Worm (Caenorhabditis elegans) whole organism, early embryonic: ENCODE data around the gene M163.10.

Source experiments
- B0310.2 ChIP-seq: sonication (generic microtip); optimal IDR thresholded peaks from 2 replicates; lab custom pipeline; 2016; ENCODE audit warnings: mild to moderate bottlenecking, missing genetic modification characterization, missing compliant biosample characterization
- F13C5.2 ChIP-seq: sonication (generic microtip); optimal IDR thresholded peaks from 2 replicates; lab custom pipeline; 2017; ENCODE audit warnings: mild to moderate bottlenecking, missing genetic modification characterization, inconsistent platforms, missing compliant biosample characterization
- aly-1 ChIP-seq: sonication (generic microtip); optimal IDR thresholded peaks from 2 replicates; lab custom pipeline; 2016; ENCODE audit warnings: missing genetic modification characterization, missing compliant biosample characterization
- ama-1 ChIP-seq: fragments of 150-350 bp; optimal IDR thresholded peaks from 2 replicates; lab custom pipeline; 2014
- flt-1 ChIP-seq: fragments of 200-800 bp; sonication (Bioruptor generic); IDR thresholded peaks from 2 replicates; pipeline ENCODE4 v1.3.6; 2022; ENCODE audit warnings: missing genetic modification characterization, missing compliant biosample characterization
- hmg-4 ChIP-seq: fragments of 200-800 bp; sonication (Bioruptor generic); optimal IDR thresholded peaks from 2 replicates; lab custom pipeline; 2018; ENCODE audit warnings: mild to moderate bottlenecking, missing genetic modification characterization, missing compliant biosample characterization
- hnd-1 ChIP-seq: sonication (generic microtip); optimal IDR thresholded peaks from 2 replicates; lab custom pipeline; 2016; ENCODE audit warnings: missing genetic modification characterization, missing compliant biosample characterization
- pes-1 ChIP-seq: fragments of 200-800 bp; sonication (Bioruptor generic); IDR thresholded peaks from 2 replicates; pipeline ENCODE4 v1.3.6; 2022; ENCODE audit warnings: missing genetic modification reagents, missing genetic modification characterization, missing compliant biosample characterization
- scrt-1 ChIP-seq: fragments of 200-800 bp; sonication (Bioruptor generic); IDR thresholded peaks from 2 replicates; pipeline ENCODE4 v1.3.6; 2022; ENCODE audit warnings: missing genetic modification characterization, missing compliant biosample characterization
- sea-1 ChIP-seq: fragments of 200-800 bp; sonication (Bioruptor generic); conservative IDR thresholded peaks from 2 replicates; pipeline ENCODE4 v1.3.6; 2022; ENCODE audit warnings: missing genetic modification characterization, missing compliant biosample characterization
- tbx-11 ChIP-seq: fragments of 200-800 bp; sonication (Bioruptor generic); IDR thresholded peaks from 2 replicates; pipeline ENCODE4 v1.3.6; 2022; ENCODE audit warnings: missing genetic modification characterization, missing compliant biosample characterization
- tbx-37 ChIP-seq: fragments of 200-800 bp; sonication (Bioruptor generic); conservative IDR thresholded peaks from 2 replicates; pipeline ENCODE4 v1.3.6; 2022; ENCODE audit warnings: missing genetic modification reagents, missing genetic modification characterization, missing compliant biosample characterization

ce11 chrX:14487333-14487732 is 16.5 kb downstream of the M163.10 start:
- TF ChIP-seq tbx-37 (GFP tag; lab: Robert Waterston, UW) (no peak), hnd-1 (tag; lab: Kevin White, UChicago) (no peak), scrt-1 (GFP tag; lab: Robert Waterston, UW) (no peak), ama-1 (lab: Kevin White, UChicago) (no peak), hmg-4 (no peak), pes-1 (GFP tag; lab: Robert Waterston, UW) (no peak), B0310.2 (tag; lab: Kevin White, UChicago) (no peak), flt-1 (GFP tag; lab: Robert Waterston, UW) (no peak), F13C5.2 (tag; lab: Kevin White, UChicago) (no peak), aly-1 (no peak), tbx-11 (GFP tag; lab: Robert Waterston, UW) (no peak), sea-1 (GFP tag; lab: Robert Waterston, UW) (no peak)
